Worm (Caenorhabditis elegans) whole organism, late embryonic: Measurements from ENCODE around the gene M02B1.4.

ENCODE experiments used
- C38D4.7 ChIP-seq: fragments of 200-800 bp; sonication (Bioruptor generic); optimal IDR thresholded peaks from 2 replicates; lab custom pipeline; 2018; ENCODE audit warnings: mild to moderate bottlenecking, missing genetic modification characterization, moderate library complexity, missing compliant biosample characterization
- F13H6.1 ChIP-seq: sonication (generic microtip); optimal IDR thresholded peaks from 2 replicates; lab custom pipeline; 2016; ENCODE audit warnings: missing genetic modification characterization, missing compliant biosample characterization
- K09A11.1 ChIP-seq: sonication (generic microtip); optimal IDR thresholded peaks from 2 replicates; lab custom pipeline; 2017; ENCODE audit warnings: antibody characterized with exemption, mild to moderate bottlenecking, missing genetic modification characterization, missing compliant biosample characterization; ENCODE audit not compliant: insufficient read depth
- T23F11.4 ChIP-seq: fragments of 200-800 bp; sonication (Bioruptor generic); optimal IDR thresholded peaks from 2 replicates; lab custom pipeline; 2018; ENCODE audit warnings: mild to moderate bottlenecking, missing genetic modification characterization, missing compliant biosample characterization
- ceh-22 ChIP-seq: sonication (generic microtip); optimal IDR thresholded peaks from 2 replicates; lab custom pipeline; 2017; ENCODE audit warnings: missing biosample characterization, missing genetic modification characterization
- ceh-31 ChIP-seq: sonication (generic microtip); optimal IDR thresholded peaks from 2 replicates; lab custom pipeline; 2016; ENCODE audit warnings: missing genetic modification characterization, missing compliant biosample characterization
- ceh-48 ChIP-seq: sonication (generic microtip); optimal IDR thresholded peaks from 2 replicates; lab custom pipeline; 2016; ENCODE audit warnings: missing genetic modification characterization, inconsistent platforms, missing compliant biosample characterization
- ceh-9 ChIP-seq: sonication (generic microtip); optimal IDR thresholded peaks from 2 replicates; lab custom pipeline; 2016; ENCODE audit warnings: mild to moderate bottlenecking, missing genetic modification characterization, inconsistent platforms, missing compliant biosample characterization
- che-1 ChIP-seq: sonication (generic microtip); optimal IDR thresholded peaks from 2 replicates; lab custom pipeline; 2016; ENCODE audit warnings: mild to moderate bottlenecking, missing genetic modification characterization, missing compliant biosample characterization
- dmd-4 ChIP-seq: sonication (generic microtip); optimal IDR thresholded peaks from 2 replicates; lab custom pipeline; 2016; ENCODE audit warnings: borderline replicate concordance, missing genetic modification characterization, missing compliant biosample characterization
- dve-1 ChIP-seq: sonication (generic microtip); optimal IDR thresholded peaks from 2 replicates; lab custom pipeline; 2017; ENCODE audit warnings: antibody characterized with exemption, mild to moderate bottlenecking, missing genetic modification characterization, missing compliant biosample characterization
- elt-2 ChIP-seq: sonication (generic microtip); optimal IDR thresholded peaks from 2 replicates; lab custom pipeline; 2016; ENCODE audit warnings: missing genetic modification reagents, missing genetic modification characterization, missing compliant biosample characterization
- ets-4 ChIP-seq: sonication (generic microtip); optimal IDR thresholded peaks from 2 replicates; lab custom pipeline; 2016; ENCODE audit warnings: missing genetic modification characterization, missing compliant biosample characterization
- eyg-1 ChIP-seq: sonication (generic microtip); optimal IDR thresholded peaks from 2 replicates; lab custom pipeline; 2016; ENCODE audit warnings: missing genotype, missing genetic modification characterization, missing compliant biosample characterization
- gmeb-2 ChIP-seq: sonication (generic microtip); optimal IDR thresholded peaks from 2 replicates; lab custom pipeline; 2016; ENCODE audit warnings: missing genetic modification characterization, inconsistent platforms, missing compliant biosample characterization
- hlh-6 ChIP-seq: sonication (generic microtip); optimal IDR thresholded peaks from 2 replicates; lab custom pipeline; 2016; ENCODE audit warnings: missing genotype, missing genetic modification characterization, missing compliant biosample characterization
- nfya-1 ChIP-seq: sonication (generic microtip); optimal IDR thresholded peaks from 2 replicates; lab custom pipeline; 2017; ENCODE audit warnings: missing genetic modification characterization, mild to moderate bottlenecking, missing compliant biosample characterization, antibody characterized with exemption, moderate library complexity
- nhr-232 ChIP-seq: sonication (generic microtip); optimal IDR thresholded peaks from 2 replicates; lab custom pipeline; 2016; ENCODE audit warnings: missing genetic modification characterization, missing compliant biosample characterization
- odd-2 ChIP-seq: sonication (generic microtip); optimal IDR thresholded peaks from 2 replicates; lab custom pipeline; 2017; ENCODE audit warnings: antibody characterized with exemption, mild to moderate bottlenecking, missing genetic modification characterization, missing compliant biosample characterization
- pat-9 ChIP-seq: fragments of 200-800 bp; sonication (Bioruptor generic); optimal IDR thresholded peaks from 2 replicates; lab custom pipeline; 2018; ENCODE audit warnings: mild to moderate bottlenecking, missing genetic modification characterization, moderate library complexity, missing compliant biosample characterization
- pha-2 ChIP-seq: sonication (generic microtip); optimal IDR thresholded peaks from 2 replicates; lab custom pipeline; 2017; ENCODE audit warnings: mild to moderate bottlenecking, missing genetic modification characterization, missing compliant biosample characterization
- sdc-2 ChIP-seq: sonication (generic microtip); optimal IDR thresholded peaks from 2 replicates; lab custom pipeline; 2016; ENCODE audit warnings: missing genotype, missing genetic modification characterization, missing compliant biosample characterization
- tbx-2 ChIP-seq: sonication (generic microtip); optimal IDR thresholded peaks from 2 replicates; lab custom pipeline; 2016; ENCODE audit warnings: missing genetic modification characterization, missing compliant biosample characterization
- unc-55 ChIP-seq: sonication (generic microtip); optimal IDR thresholded peaks from 2 replicates; lab custom pipeline; 2017; ENCODE audit warnings: missing biosample characterization, missing genetic modification reagents, missing genetic modification characterization
- unc-86 ChIP-seq: sonication (generic microtip); optimal IDR thresholded peaks from 2 replicates; lab custom pipeline; 2016; ENCODE audit warnings: missing genetic modification characterization, missing compliant biosample characterization
- zip-5 ChIP-seq: sonication (generic microtip); optimal IDR thresholded peaks from 2 replicates; lab custom pipeline; 2016; ENCODE audit warnings: missing genetic modification characterization, missing compliant biosample characterization

The M02B1.4 gene

ce11 chrIV:12842121-12842520, 17.0 kb upstream of the M02B1.4 start:
- TF ChIP-seq elt-2 (tag; lab: Kevin White, UChicago) (peak; percentile 65), sdc-2 (no peak)

ce11 chrIV:12840873-12841272, 15.8 kb upstream of the M02B1.4 start:
- TF ChIP-seq pha-2 (tag; lab: Kevin White, UChicago) (no peak), C38D4.7 (no peak), odd-2 (tag; lab: Kevin White, UChicago) (no peak), dmd-4 (tag; lab: Kevin White, UChicago) (no peak), zip-5 (tag; lab: Kevin White, UChicago) (no peak), che-1 (no peak), F13H6.1 (tag; lab: Kevin White, UChicago) (no peak), ets-4 (tag; lab: Kevin White, UChicago) (no peak), nhr-232 (tag; lab: Kevin White, UChicago) (no peak)

ce11 chrIV:12840348-12840747, 15.2 kb upstream of the M02B1.4 start:
- no peak for TF ChIP-seq unc-55 (GFP tag; lab: Kevin White, UChicago)
- no peak for TF ChIP-seq tbx-2 (tag; lab: Kevin White, UChicago)
- no peak for TF ChIP-seq C38D4.7
- no peak for TF ChIP-seq ceh-9 (tag; lab: Kevin White, UChicago)
- TF ChIP-seq K09A11.1 = no peak
- no peak for TF ChIP-seq T23F11.4
- TF ChIP-seq dve-1 (tag; lab: Kevin White, UChicago) = no peak
- no peak for TF ChIP-seq unc-86 (tag; lab: Kevin White, UChicago)
- no peak for TF ChIP-seq pat-9 (tag; lab: Kevin White, UChicago)
- TF ChIP-seq gmeb-2 (tag; lab: Kevin White, UChicago) = no peak
- no peak for TF ChIP-seq ceh-22 (tag; lab: Kevin White, UChicago)

ce11 chrIV:12836208-12836607, 11.1 kb upstream of the M02B1.4 start, which contains the start of gene M02B1.3:
M02B1.3 (plus strand) TSS chrIV:12836508.
- TF ChIP-seq hlh-6 (tag; lab: Kevin White, UChicago) = peak; percentile 11
- TF ChIP-seq ceh-31 (tag; lab: Kevin White, UChicago) = peak; percentile 9
- no peak for TF ChIP-seq ceh-48 (tag; lab: Kevin White, UChicago)

- TF ChIP-seq sdc-2 = no peak
Measured at ce11 chrIV:12835363-12835762, 10.3 kb upstream of the M02B1.4 start.

ce11 chrIV:12834417-12834731, 9.3 kb upstream of the M02B1.4 start:
- TF ChIP-seq pat-9 (tag; lab: Kevin White, UChicago) = no peak
- TF ChIP-seq nfya-1 (tag; lab: Kevin White, UChicago) = peak; percentile 22

- TF ChIP-seq unc-55 (GFP tag; lab: Kevin White, UChicago) (no peak), eyg-1 (tag; lab: Kevin White, UChicago) (no peak), elt-2 (tag; lab: Kevin White, UChicago) (peak; percentile 8), nfya-1 (tag; lab: Kevin White, UChicago) (no peak), K09A11.1 (no peak), odd-2 (tag; lab: Kevin White, UChicago) (no peak)
- TF ChIP-seq, all 69 proteins: peak for 1
Measured at ce11 chrIV:12833698-12834416, 8.7 kb upstream of the M02B1.4 start.
